Worm (Caenorhabditis elegans) whole organism, young adult: Measurements from ENCODE around the gene F20D6.11.
A peak's percentile ranks its signal among the peaks of the same experiment; 100 is the strongest.

Experiments used
- B0261.1 ChIP-seq: sonication (generic microtip); optimal IDR thresholded peaks from 2 replicates; lab custom pipeline; 2016; ENCODE audit warnings: mild to moderate bottlenecking, missing genetic modification characterization, moderate library complexity, missing compliant biosample characterization
- F33H1.4 ChIP-seq: fragments of 200-800 bp; sonication (Bioruptor generic); IDR thresholded peaks from 2 replicates; pipeline ENCODE4 v1.3.6; 2022; ENCODE audit warnings: missing genetic modification reagents, missing genetic modification characterization, missing compliant biosample characterization
- F39B2.1 ChIP-seq: fragments of 200-800 bp; sonication (Bioruptor generic); IDR thresholded peaks from 2 replicates; pipeline ENCODE4 v1.3.6; 2022; ENCODE audit warnings: missing genetic modification reagents, missing genetic modification characterization, missing compliant biosample characterization
- F49E8.2 ChIP-seq: sonication (generic microtip); optimal IDR thresholded peaks from 3 replicates; lab custom pipeline; 2017; ENCODE audit warnings: missing genetic modification characterization, mild to moderate bottlenecking, missing compliant biosample characterization, antibody characterized with exemption, moderate library complexity; ENCODE audit not compliant: insufficient read depth
- F52B5.7 ChIP-seq: sonication (generic microtip); optimal IDR thresholded peaks from 2 replicates; lab custom pipeline; 2016; ENCODE audit warnings: mild to moderate bottlenecking, missing genetic modification characterization, missing compliant biosample characterization
- Y53G8AR.9 ChIP-seq: fragments of 200-800 bp; sonication (Bioruptor generic); conservative IDR thresholded peaks from 2 replicates; pipeline ENCODE4 v1.3.6; 2022; ENCODE audit warnings: missing genetic modification reagents, missing genetic modification characterization, missing compliant biosample characterization
- Y79H2A.3 ChIP-seq: fragments of 200-800 bp; sonication (Bioruptor generic); conservative IDR thresholded peaks from 2 replicates; pipeline ENCODE4 v1.3.6; 2022; ENCODE audit warnings: missing genetic modification reagents, missing genetic modification characterization, missing compliant biosample characterization
- ZK185.1 ChIP-seq: sonication (generic microtip); optimal IDR thresholded peaks from 2 replicates; lab custom pipeline; 2016; ENCODE audit warnings: mild to moderate bottlenecking, missing genetic modification characterization, missing compliant biosample characterization; ENCODE audit not compliant: poor library complexity, severe bottlenecking
- ama-1 ChIP-seq, 3 experiments: fragments of 150-350 bp in 1 of 3; sonication (generic microtip) in 2 of 3; optimal IDR thresholded peaks; 2 replicates each; lab custom pipeline; 2014 to 2018; ENCODE audit warnings: missing biosample characterization in 2 of 3, missing genetic modification characterization in 2 of 3, missing genetic modification reagents in 2 of 3
- cebp-1 ChIP-seq, 2 experiments: fragments of 200-800 bp in 1 of 2; sonication (Bioruptor generic) in 1 of 2; sonication (generic microtip) in 1 of 2; IDR thresholded peaks in 1 of 2; optimal IDR thresholded peaks in 1 of 2; 2 replicates each; pipeline versions ENCODE4 v1.3.6 to Lab custom; 2017 to 2022; ENCODE audit warnings: missing compliant biosample characterization in 2 of 2, missing genetic modification characterization in 2 of 2, mild to moderate bottlenecking in 1 of 2, missing genetic modification reagents in 1 of 2, moderate library complexity in 1 of 2
- cebp-2 ChIP-seq: fragments of 200-800 bp; sonication (Bioruptor generic); IDR thresholded peaks from 2 replicates; pipeline ENCODE4 v1.3.6; 2022; ENCODE audit warnings: missing genetic modification characterization, missing compliant biosample characterization
- ceh-100 ChIP-seq: fragments of 200-800 bp; sonication (Bioruptor generic); IDR thresholded peaks from 2 replicates; pipeline ENCODE4 v1.3.6; 2022; ENCODE audit warnings: missing genetic modification reagents, missing genetic modification characterization, missing compliant biosample characterization
- ceh-58 ChIP-seq: fragments of 200-800 bp; sonication (Bioruptor generic); IDR thresholded peaks from 2 replicates; pipeline ENCODE4 v1.3.6; 2022; ENCODE audit warnings: missing genetic modification characterization, missing compliant biosample characterization
- chd-7 ChIP-seq: sonication (generic microtip); optimal IDR thresholded peaks from 2 replicates; lab custom pipeline; 2016; ENCODE audit warnings: mild to moderate bottlenecking, missing genetic modification characterization, moderate library complexity, missing compliant biosample characterization
- die-1 ChIP-seq: sonication (generic microtip); optimal IDR thresholded peaks from 2 replicates; lab custom pipeline; 2016; ENCODE audit warnings: missing genotype, mild to moderate bottlenecking, missing genetic modification characterization, missing compliant biosample characterization
- dox-1 ChIP-seq: fragments of 200-800 bp; sonication (Bioruptor generic); IDR thresholded peaks from 2 replicates; pipeline ENCODE4 v1.3.6; 2022; ENCODE audit warnings: missing genetic modification reagents, missing genetic modification characterization, missing compliant biosample characterization
- dpff-1 ChIP-seq: sonication (generic microtip); optimal IDR thresholded peaks from 2 replicates; lab custom pipeline; 2017; ENCODE audit warnings: mild to moderate bottlenecking, missing genetic modification characterization, missing compliant biosample characterization
- efl-1 ChIP-seq: fragments of 150-350 bp; optimal IDR thresholded peaks from 2 replicates; lab custom pipeline; 2014; ENCODE audit warnings: missing biosample characterization, missing genetic modification reagents, missing genetic modification characterization
- egrh-3 ChIP-seq: fragments of 200-800 bp; sonication (Bioruptor generic); IDR thresholded peaks from 2 replicates; pipeline ENCODE4 v1.3.6; 2022; ENCODE audit warnings: missing genetic modification reagents, missing genetic modification characterization, missing compliant biosample characterization
- gei-17 ChIP-seq: fragments of 200-800 bp; sonication (Bioruptor generic); optimal IDR thresholded peaks from 2 replicates; lab custom pipeline; 2018; ENCODE audit warnings: mild to moderate bottlenecking, missing genetic modification characterization, missing compliant biosample characterization
- hmg-1.2 ChIP-seq: fragments of 200-800 bp; sonication (Bioruptor generic); IDR thresholded peaks from 2 replicates; pipeline ENCODE4 v1.3.6; 2022; ENCODE audit warnings: missing genetic modification reagents, missing genetic modification characterization, missing compliant biosample characterization
- hrde-1 ChIP-seq: sonication (generic microtip); optimal IDR thresholded peaks from 2 replicates; lab custom pipeline; 2016; ENCODE audit warnings: missing genetic modification characterization, mild to moderate bottlenecking, missing compliant biosample characterization, moderate library complexity, missing genotype, missing genetic modification reagents, borderline replicate concordance
- hsf-1 ChIP-seq: fragments of 200-800 bp; sonication (Bioruptor generic); IDR thresholded peaks from 2 replicates; pipeline ENCODE4 v1.3.6; 2022; ENCODE audit warnings: missing genetic modification reagents, missing genetic modification characterization, missing compliant biosample characterization
- lsl-1 ChIP-seq: fragments of 200-800 bp; sonication (Bioruptor generic); optimal IDR thresholded peaks from 2 replicates; lab custom pipeline; 2018; ENCODE audit warnings: mild to moderate bottlenecking, missing genetic modification characterization, moderate library complexity, missing compliant biosample characterization
- madf-8 ChIP-seq: fragments of 200-800 bp; sonication (Bioruptor generic); conservative IDR thresholded peaks from 2 replicates; pipeline ENCODE4 v1.3.6; 2022; ENCODE audit warnings: missing genetic modification reagents, missing genetic modification characterization, missing compliant biosample characterization
- mcd-1 ChIP-seq: fragments of 200-800 bp; sonication (Bioruptor generic); IDR thresholded peaks from 2 replicates; pipeline ENCODE4 v1.3.6; 2022; ENCODE audit warnings: missing genetic modification reagents, missing genetic modification characterization, missing compliant biosample characterization
- nfya-1 ChIP-seq: sonication (generic microtip); optimal IDR thresholded peaks from 2 replicates; lab custom pipeline; 2017; ENCODE audit warnings: antibody characterized with exemption, missing compliant biosample characterization, missing genetic modification characterization, borderline replicate concordance; ENCODE audit not compliant: insufficient read depth
- rec-8 ChIP-seq, 2 experiments: sonication (generic microtip); optimal IDR thresholded peaks; 2 replicates each; lab custom pipeline; 2016; ENCODE audit warnings: mild to moderate bottlenecking in 2 of 2, missing genetic modification characterization in 2 of 2, missing genetic modification reagents in 2 of 2, missing genotype in 2 of 2, missing biosample characterization in 1 of 2, missing compliant biosample characterization in 1 of 2, moderate library complexity in 1 of 2
- snpc-1.3 ChIP-seq: sonication (generic microtip); optimal IDR thresholded peaks from 2 replicates; lab custom pipeline; 2017; ENCODE audit warnings: missing genetic modification characterization, mild to moderate bottlenecking, missing compliant biosample characterization, antibody characterized with exemption, moderate library complexity, missing genotype, missing genetic modification reagents; ENCODE audit not compliant: insufficient read depth
- snpc-4 ChIP-seq, 5 experiments: fragments of 150-350 bp in 1 of 5; sonication (generic microtip) in 4 of 5; optimal IDR thresholded peaks; 2 replicates each; lab custom pipeline; 2014 to 2018; ENCODE audit warnings: missing genetic modification characterization in 5 of 5, missing biosample characterization in 3 of 5, antibody characterized with exemption in 2 of 5, mild to moderate bottlenecking in 2 of 5, missing compliant biosample characterization in 2 of 5, missing genotype in 2 of 5, moderate library complexity in 2 of 5, missing genetic modification reagents in 1 of 5
- somi-1 ChIP-seq: fragments of 200-800 bp; sonication (Bioruptor generic); optimal IDR thresholded peaks from 2 replicates; lab custom pipeline; 2018; ENCODE audit warnings: mild to moderate bottlenecking, missing genetic modification characterization, missing compliant biosample characterization
- unc-130 ChIP-seq: sonication (generic microtip); optimal IDR thresholded peaks from 2 replicates; lab custom pipeline; 2016; ENCODE audit warnings: missing genetic modification reagents, missing genetic modification characterization, missing compliant biosample characterization
- xnd-1 ChIP-seq: sonication (generic microtip); optimal IDR thresholded peaks from 2 replicates; lab custom pipeline; 2016; ENCODE audit warnings: missing genotype, missing genetic modification reagents, missing genetic modification characterization, missing compliant biosample characterization
- ztf-18 ChIP-seq: sonication (generic microtip); optimal IDR thresholded peaks from 2 replicates; lab custom pipeline; 2016; ENCODE audit warnings: missing genotype, mild to moderate bottlenecking, missing genetic modification characterization, missing compliant biosample characterization

Gene F20D6.11

ce11 chrV:8178279-8178678 lies 20.6 kb downstream of the F20D6.11 start:
- TF ChIP-seq lsl-1 (GFP tag; lab: Kevin White, UChicago) = peak; percentile 83
- TF ChIP-seq hsf-1 (GFP tag; lab: Robert Waterston, UW) = 0 out of 2 replicates have a peak, but pooled peaks have one; percentile 25
- TF ChIP-seq unc-130 (GFP tag; lab: Kevin White, UChicago) = no peak
- peak; percentile 79 for TF ChIP-seq F33H1.4 (GFP tag; lab: Robert Waterston, UW)
- TF ChIP-seq mcd-1 (GFP tag; lab: Robert Waterston, UW) = no peak
- peak; percentile 43; the same call in 1 of the 2 replicates for TF ChIP-seq madf-8
- peak; percentile 1 for TF ChIP-seq xnd-1 (tag; lab: Kevin White, UChicago)

DNA sequence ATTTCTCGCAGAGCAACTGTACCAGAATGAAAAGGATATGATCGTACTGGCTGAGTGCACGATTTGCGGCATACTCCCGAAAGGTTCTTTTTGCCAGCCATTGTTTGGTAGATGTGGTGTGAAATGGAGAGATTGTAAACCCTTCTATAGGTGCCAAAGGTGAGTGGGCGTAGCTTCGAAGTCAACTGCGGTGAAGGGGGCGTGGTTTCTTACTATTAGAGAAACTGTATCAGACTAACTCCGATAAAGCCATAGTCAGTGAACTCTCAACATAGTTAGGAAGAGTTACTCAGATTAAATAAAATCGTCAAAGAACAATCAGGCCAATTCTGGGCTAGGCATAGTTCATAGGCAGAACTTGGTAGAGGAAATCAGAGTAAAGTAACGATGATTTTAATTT lies 21.5 kb downstream of the F20D6.11 start, which contains the start of gene F20D6.9:
Gene F20D6.9, minus strand, starts transcription at position 101 of the 400 bp plus-strand sequence.
- TF ChIP-seq ztf-18 (no peak), F52B5.7 (tag; lab: Kevin White, UChicago) (no peak), ama-1 (optimal IDR thresholded peaks at IDR 0.05; lab: Kevin White, UChicago) (no peak), ama-1 (GFP tag; optimal IDR thresholded peaks at IDR 0.05; lab: Kevin White, UChicago) (no peak), die-1 (no peak), snpc-1.3 (tag; lab: Kevin White, UChicago) (no peak), rec-8 (tag; optimal IDR thresholded peaks at IDR 0.05; lab: Kevin White, UChicago) (no peak), F39B2.1 (GFP tag; lab: Robert Waterston, UW) (no peak), chd-7 (tag; lab: Kevin White, UChicago) (no peak), Y53G8AR.9 (GFP tag; lab: Robert Waterston, UW) (no peak), somi-1 (GFP tag; lab: Kevin White, UChicago) (no peak), snpc-4 (GFP tag; optimal IDR thresholded peaks at IDR 0.05; lab: Kevin White, UChicago) (no peak), snpc-4 (tag; optimal IDR thresholded peaks at IDR 0.05; lab: Kevin White, UChicago) (no peak), cebp-2 (GFP tag; lab: Robert Waterston, UW) (no peak), ZK185.1 (tag; lab: Kevin White, UChicago) (no peak)

DNA sequence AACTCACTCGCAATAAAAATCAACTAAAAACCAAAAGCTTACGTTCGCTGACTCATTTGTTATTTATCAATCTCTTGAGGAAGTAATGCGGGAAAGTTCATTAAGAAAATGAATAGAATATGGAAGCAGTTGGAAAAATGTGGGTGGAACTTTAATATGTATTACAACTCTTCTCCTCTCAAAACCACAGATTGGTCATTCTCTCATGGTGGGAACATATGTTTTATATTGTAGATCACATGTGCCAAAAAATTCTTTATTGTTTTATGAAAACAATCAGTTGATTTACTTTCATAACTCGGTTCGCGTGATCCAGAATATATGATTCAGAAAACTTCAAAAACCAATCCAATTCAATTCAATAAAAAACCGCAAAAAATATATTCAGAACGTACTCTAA lies 27.2 kb downstream of the F20D6.11 start:
- no peak for TF ChIP-seq cebp-1 (GFP tag; IDR thresholded peaks at IDR 0.05; lab: Robert Waterston, UW)
- TF ChIP-seq cebp-1 (tag; optimal IDR thresholded peaks at IDR 0.05; lab: Kevin White, UChicago) = no peak
- TF ChIP-seq ztf-18 = no peak
- TF ChIP-seq efl-1 (GFP tag; lab: Kevin White, UChicago) = no peak

DNA sequence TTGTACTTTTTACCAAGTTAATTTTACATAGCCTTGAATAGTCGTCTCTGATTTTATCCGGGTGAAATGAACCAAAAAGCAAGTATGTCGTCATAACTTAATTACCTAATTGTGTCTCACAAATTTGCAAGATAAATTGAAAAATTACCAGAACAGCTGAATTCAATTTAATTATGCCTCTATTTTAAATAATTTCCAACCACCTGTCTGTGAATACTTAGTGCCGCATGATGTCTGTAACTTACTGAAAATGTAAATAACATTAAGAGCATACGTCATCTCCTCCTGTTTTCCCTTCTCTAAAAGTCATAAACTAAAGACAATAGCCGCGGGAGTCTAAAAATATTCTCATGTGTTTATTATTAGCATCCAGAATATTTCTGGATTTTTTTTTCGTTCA lies 28.6 kb downstream of the F20D6.11 start:
- TF ChIP-seq F52B5.7 (tag; lab: Kevin White, UChicago) = no peak
- TF ChIP-seq hrde-1 = no peak
- no peak for TF ChIP-seq ceh-100 (GFP tag; lab: Robert Waterston, UW)
- no peak for TF ChIP-seq F49E8.2 (tag; lab: Kevin White, UChicago)
- TF ChIP-seq B0261.1 (tag; lab: Kevin White, UChicago) = no peak
- no peak for TF ChIP-seq dpff-1 (tag; lab: Kevin White, UChicago)
- no peak for TF ChIP-seq F39B2.1 (GFP tag; lab: Robert Waterston, UW)
- TF ChIP-seq hsf-1 (GFP tag; lab: Robert Waterston, UW) = no peak
- no peak for TF ChIP-seq ztf-18
- TF ChIP-seq dox-1 (GFP tag; lab: Robert Waterston, UW) = no peak
- TF ChIP-seq Y79H2A.3 = no peak
- TF ChIP-seq hmg-1.2 (GFP tag; lab: Robert Waterston, UW) = no peak
- no peak for TF ChIP-seq ceh-58 (GFP tag; lab: Robert Waterston, UW)
- TF ChIP-seq egrh-3 = no peak
- no peak for TF ChIP-seq gei-17 (GFP tag; lab: Kevin White, UChicago)
- TF ChIP-seq nfya-1 (tag; lab: Kevin White, UChicago) = no peak
